Worm (Caenorhabditis elegans) whole organism, L4 larva: ENCODE data around the gene C34F11.1.

ENCODE experiments used
- D1046.2 ChIP-seq: fragments of 200-800 bp; sonication (Bioruptor generic); IDR thresholded peaks from 2 replicates; pipeline ENCODE4 v1.3.6; 2022; ENCODE audit warnings: missing genetic modification characterization, missing compliant biosample characterization
- F10B5.3 ChIP-seq: sonication (generic microtip); optimal IDR thresholded peaks from 2 replicates; lab custom pipeline; 2016; ENCODE audit warnings: mild to moderate bottlenecking, missing genetic modification characterization, missing compliant biosample characterization
- F26F4.8 ChIP-seq: fragments of 200-800 bp; sonication (Bioruptor generic); conservative IDR thresholded peaks from 2 replicates; pipeline ENCODE4 v1.3.6; 2022; ENCODE audit warnings: missing genetic modification characterization, missing compliant biosample characterization
- F44E2.7 ChIP-seq: fragments of 200-800 bp; sonication (Bioruptor generic); IDR thresholded peaks from 2 replicates; pipeline ENCODE4 v2.1.2; 2022; ENCODE audit warnings: missing genetic modification characterization, missing compliant biosample characterization
- F49E8.2 ChIP-seq: sonication (generic microtip); optimal IDR thresholded peaks from 2 replicates; lab custom pipeline; 2016; ENCODE audit warnings: missing compliant biosample characterization, mild to moderate bottlenecking, missing genetic modification characterization, borderline replicate concordance
- Y48G9A.11 ChIP-seq: fragments of 200-800 bp; sonication (Bioruptor generic); IDR thresholded peaks from 2 replicates; pipeline ENCODE4 v1.3.6; 2022; ENCODE audit warnings: missing genetic modification reagents, missing genetic modification characterization, missing compliant biosample characterization
- Y5F2A.4 ChIP-seq: fragments of 200-800 bp; sonication (Bioruptor generic); optimal IDR thresholded peaks from 2 replicates; lab custom pipeline; 2018; ENCODE audit warnings: mild to moderate bottlenecking, missing genetic modification characterization, missing compliant biosample characterization
- Y75B8A.6 ChIP-seq: fragments of 200-800 bp; sonication (Bioruptor generic); IDR thresholded peaks from 2 replicates; pipeline ENCODE4 v1.3.6; 2022; ENCODE audit warnings: missing genetic modification reagents, missing genetic modification characterization, missing compliant biosample characterization
- ZK337.2 ChIP-seq: fragments of 200-800 bp; sonication (Bioruptor generic); IDR thresholded peaks from 2 replicates; pipeline ENCODE4 v1.3.6; 2022; ENCODE audit warnings: missing genetic modification reagents, missing genetic modification characterization, missing compliant biosample characterization
- ama-1 ChIP-seq: fragments of 150-350 bp; optimal IDR thresholded peaks from 2 replicates; lab custom pipeline; 2014; ENCODE audit warnings: inconsistent platforms, mixed read lengths
- ceh-20 ChIP-seq: fragments of 200-800 bp; sonication (Bioruptor generic); IDR thresholded peaks from 2 replicates; pipeline ENCODE4 v1.3.6; 2022; ENCODE audit warnings: missing genetic modification reagents, missing genetic modification characterization, missing compliant biosample characterization
- ceh-32 ChIP-seq: sonication (generic microtip); optimal IDR thresholded peaks from 2 replicates; lab custom pipeline; 2016; ENCODE audit warnings: mild to moderate bottlenecking, missing genetic modification characterization, missing compliant biosample characterization; ENCODE audit not compliant: poor library complexity
- ceh-44 ChIP-seq: fragments of 200-800 bp; sonication (Bioruptor generic); IDR thresholded peaks from 2 replicates; pipeline ENCODE4 v1.3.6; 2022; ENCODE audit warnings: missing genetic modification reagents, missing genetic modification characterization, missing compliant biosample characterization
- ctbp-1 ChIP-seq: fragments of 200-800 bp; sonication (Bioruptor generic); IDR thresholded peaks from 2 replicates; pipeline ENCODE4 v1.3.6; 2022; ENCODE audit warnings: missing genetic modification reagents, missing genetic modification characterization, missing compliant biosample characterization
- daf-16 ChIP-seq, 3 experiments: sonication (generic microtip); optimal IDR thresholded peaks; 2 replicates each; lab custom pipeline; 2016 to 2017; ENCODE audit warnings: missing genetic modification characterization in 3 of 3, missing genetic modification reagents in 3 of 3, mild to moderate bottlenecking in 2 of 3, missing compliant biosample characterization in 2 of 3, missing biosample characterization in 1 of 3, moderate library complexity in 1 of 3
- daf-19 ChIP-seq: fragments of 200-800 bp; sonication (Bioruptor generic); conservative IDR thresholded peaks from 2 replicates; pipeline ENCODE4 v1.3.6; 2022; ENCODE audit warnings: missing genetic modification characterization, missing compliant biosample characterization
- dmd-8 ChIP-seq: fragments of 200-800 bp; sonication (Bioruptor generic); IDR thresholded peaks from 2 replicates; pipeline ENCODE4 v1.3.6; 2022; ENCODE audit warnings: missing genetic modification characterization, missing compliant biosample characterization
- dve-1 ChIP-seq: sonication (generic microtip); optimal IDR thresholded peaks from 2 replicates; lab custom pipeline; 2017; ENCODE audit warnings: antibody characterized with exemption, mild to moderate bottlenecking, missing genetic modification characterization, missing compliant biosample characterization; ENCODE audit not compliant: insufficient read depth
- egl-27 ChIP-seq: sonication (generic microtip); optimal IDR thresholded peaks from 3 replicates; lab custom pipeline; 2017; ENCODE audit warnings: missing biosample characterization, missing genetic modification reagents, missing genetic modification characterization
- fkh-10 ChIP-seq: fragments of 150-350 bp; optimal IDR thresholded peaks from 2 replicates; lab custom pipeline; 2014; ENCODE audit warnings: missing biosample characterization, missing genetic modification reagents, missing genetic modification characterization
- fos-1 ChIP-seq: fragments of 150-350 bp; optimal IDR thresholded peaks from 2 replicates; lab custom pipeline; 2014; ENCODE audit warnings: missing biosample characterization, missing genetic modification characterization
- gei-8 ChIP-seq: fragments of 200-800 bp; sonication (Bioruptor generic); optimal IDR thresholded peaks from 2 replicates; lab custom pipeline; 2018; ENCODE audit warnings: mild to moderate bottlenecking, missing genetic modification characterization, missing compliant biosample characterization
- hlh-30 ChIP-seq: sonication (generic microtip); optimal IDR thresholded peaks from 2 replicates; lab custom pipeline; 2017; ENCODE audit warnings: antibody characterized with exemption, mild to moderate bottlenecking, missing genetic modification characterization, missing compliant biosample characterization; ENCODE audit not compliant: insufficient read depth
- lim-7 ChIP-seq: fragments of 200-800 bp; sonication (Bioruptor generic); IDR thresholded peaks from 2 replicates; pipeline ENCODE4 v1.3.6; 2022; ENCODE audit warnings: missing genetic modification characterization, missing compliant biosample characterization
- lin-13 ChIP-seq: fragments of 150-350 bp; optimal IDR thresholded peaks from 2 replicates; lab custom pipeline; 2014; ENCODE audit warnings: missing biosample characterization, missing genetic modification reagents, missing genetic modification characterization
- lin-15B ChIP-seq: fragments of 150-350 bp; sonication (generic microtip); optimal IDR thresholded peaks from 3 replicates; lab custom pipeline; 2014; ENCODE audit warnings: missing biosample characterization, missing genetic modification characterization
- lin-39 ChIP-seq: fragments of 150-350 bp; optimal IDR thresholded peaks from 2 replicates; lab custom pipeline; 2014; ENCODE audit warnings: missing biosample characterization, missing genetic modification reagents, missing genetic modification characterization
- lir-3 ChIP-seq: sonication (generic microtip); optimal IDR thresholded peaks from 2 replicates; lab custom pipeline; 2016; ENCODE audit warnings: mild to moderate bottlenecking, missing genetic modification characterization, missing compliant biosample characterization
- lsy-2 ChIP-seq, 2 experiments: fragments of 150-350 bp in 1 of 2; sonication (generic microtip) in 1 of 2; optimal IDR thresholded peaks; 2 replicates each; lab custom pipeline; 2014 to 2017; ENCODE audit warnings: missing biosample characterization in 2 of 2, missing genetic modification characterization in 2 of 2
- madf-9 ChIP-seq: fragments of 200-800 bp; sonication (Bioruptor generic); conservative IDR thresholded peaks from 2 replicates; pipeline ENCODE4 v1.3.6; 2022; ENCODE audit warnings: missing genetic modification reagents, missing genetic modification characterization, missing compliant biosample characterization
- mxl-2 ChIP-seq: fragments of 200-800 bp; sonication (Bioruptor generic); conservative IDR thresholded peaks from 2 replicates; pipeline ENCODE4 v1.3.6; 2022; ENCODE audit warnings: missing genetic modification reagents, missing genetic modification characterization, missing compliant biosample characterization
- mxl-3 ChIP-seq: fragments of 200-800 bp; sonication (Bioruptor generic); optimal IDR thresholded peaks from 2 replicates; lab custom pipeline; 2018; ENCODE audit warnings: mild to moderate bottlenecking, missing genetic modification characterization, missing compliant biosample characterization
- nhr-102 ChIP-seq: sonication (generic microtip); optimal IDR thresholded peaks from 2 replicates; lab custom pipeline; 2016; ENCODE audit warnings: mild to moderate bottlenecking, missing genetic modification characterization, moderate library complexity, missing compliant biosample characterization
- nhr-111 ChIP-seq: fragments of 200-800 bp; sonication (Bioruptor generic); optimal IDR thresholded peaks from 2 replicates; lab custom pipeline; 2018; ENCODE audit warnings: mild to moderate bottlenecking, missing genetic modification characterization, missing compliant biosample characterization
- nhr-237 ChIP-seq: sonication (generic microtip); optimal IDR thresholded peaks from 2 replicates; lab custom pipeline; 2017; ENCODE audit warnings: missing biosample characterization, missing genetic modification characterization
- nhr-28 ChIP-seq: fragments of 150-350 bp; optimal IDR thresholded peaks from 2 replicates; lab custom pipeline; 2014; ENCODE audit warnings: missing biosample characterization, missing genetic modification characterization
- nhr-42 ChIP-seq: fragments of 200-800 bp; sonication (Bioruptor generic); IDR thresholded peaks from 2 replicates; pipeline ENCODE4 v1.3.6; 2022; ENCODE audit warnings: missing genetic modification characterization, missing compliant biosample characterization
- nhr-6 ChIP-seq: fragments of 150-350 bp; optimal IDR thresholded peaks from 2 replicates; lab custom pipeline; 2014; ENCODE audit warnings: missing biosample characterization, missing genetic modification characterization
- nhr-76 ChIP-seq: fragments of 150-350 bp; optimal IDR thresholded peaks from 2 replicates; lab custom pipeline; 2014; ENCODE audit warnings: missing biosample characterization, missing genetic modification characterization
- nhr-77 ChIP-seq: fragments of 150-350 bp; optimal IDR thresholded peaks from 2 replicates; lab custom pipeline; 2014; ENCODE audit warnings: missing biosample characterization, missing genetic modification characterization
- pqm-1 ChIP-seq: sonication (generic microtip); optimal IDR thresholded peaks from 2 replicates; lab custom pipeline; 2017; ENCODE audit warnings: missing biosample characterization, missing genetic modification characterization
- rbr-2 ChIP-seq: sonication (generic microtip); optimal IDR thresholded peaks from 2 replicates; lab custom pipeline; 2016; ENCODE audit warnings: missing genotype, missing genetic modification characterization, missing compliant biosample characterization
- saeg-2 ChIP-seq: fragments of 200-800 bp; sonication (Bioruptor generic); IDR thresholded peaks from 2 replicates; pipeline ENCODE4 v1.3.6; 2022; ENCODE audit warnings: missing genetic modification reagents, missing genetic modification characterization, missing compliant biosample characterization
- skn-1 ChIP-seq: fragments of 150-350 bp; optimal IDR thresholded peaks from 2 replicates; lab custom pipeline; 2014; ENCODE audit warnings: missing biosample characterization, missing genetic modification characterization
- snpc-1.2 ChIP-seq: fragments of 200-800 bp; sonication (Bioruptor generic); IDR thresholded peaks from 2 replicates; pipeline ENCODE4 v1.3.6; 2022; ENCODE audit warnings: missing genetic modification reagents, missing genetic modification characterization, missing compliant biosample characterization
- spr-1 ChIP-seq: sonication (generic microtip); optimal IDR thresholded peaks from 2 replicates; lab custom pipeline; 2016; ENCODE audit warnings: mild to moderate bottlenecking, missing genetic modification characterization, missing compliant biosample characterization
- tag-97 ChIP-seq: fragments of 200-800 bp; sonication (Bioruptor generic); IDR thresholded peaks from 2 replicates; pipeline ENCODE4 v1.3.6; 2022; ENCODE audit warnings: missing genetic modification characterization, missing compliant biosample characterization
- tra-1 ChIP-seq: fragments of 200-800 bp; sonication (Bioruptor generic); IDR thresholded peaks from 2 replicates; pipeline ENCODE4 v1.3.6; 2022; ENCODE audit warnings: missing genetic modification reagents, missing genetic modification characterization, missing compliant biosample characterization
- zag-1 ChIP-seq: fragments of 150-350 bp; optimal IDR thresholded peaks from 2 replicates; lab custom pipeline; 2014; ENCODE audit warnings: missing biosample characterization, missing genetic modification characterization
- zip-11 ChIP-seq: fragments of 200-800 bp; sonication (Bioruptor generic); IDR thresholded peaks from 2 replicates; pipeline ENCODE4 v1.3.6; 2022; ENCODE audit warnings: missing genetic modification characterization, missing compliant biosample characterization

The C34F11.1 gene

ce11 chrII:5181497-5181896 is 31.3 kb upstream of the C34F11.1 start (continued):
- TF ChIP-seq mxl-3 (GFP tag; lab: Kevin White, UChicago) (peak; percentile 89), nhr-76 (tag; lab: Kevin White, UChicago) (no peak), D1046.2 (GFP tag; lab: Robert Waterston, UW) (0 out of 2 replicates have a peak, but pooled peaks have one; percentile 4), nhr-6 (no peak), Y75B8A.6 (no peak)

DNA sequence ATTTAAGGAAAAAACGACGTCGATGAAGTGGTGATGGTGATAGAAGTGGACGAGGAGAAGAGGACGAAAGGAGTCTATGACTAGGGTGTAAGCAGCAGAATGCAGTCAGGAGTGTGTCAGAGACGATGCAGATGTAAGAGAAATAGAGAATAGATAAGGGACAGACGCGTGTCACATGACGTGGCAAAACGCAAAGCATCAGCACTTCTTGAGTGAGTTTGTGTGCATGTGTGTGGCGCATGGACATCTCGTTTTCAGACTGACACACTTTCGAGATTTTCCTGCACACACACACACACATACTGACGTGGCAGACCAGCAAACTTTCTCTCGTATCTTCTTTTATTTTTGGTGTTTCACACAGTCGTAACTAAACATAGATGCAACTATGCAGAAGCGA is 30.3 kb upstream of the C34F11.1 start:
- no peak for TF ChIP-seq tag-97
- TF ChIP-seq hlh-30 (tag; lab: Kevin White, UChicago), result peak; percentile 98
- TF ChIP-seq lin-15B (tag; lab: Kevin White, UChicago), result no peak
- TF ChIP-seq daf-19 (GFP tag; lab: Robert Waterston, UW), result no peak
- TF ChIP-seq ceh-32 (tag; lab: Kevin White, UChicago), result no peak
- TF ChIP-seq Y5F2A.4 (GFP tag; lab: Kevin White, UChicago), result no peak
- TF ChIP-seq lin-13 (GFP tag; lab: Kevin White, UChicago), result no peak
- peak; percentile 49 for TF ChIP-seq rbr-2 (tag; lab: Kevin White, UChicago)
- no peak for TF ChIP-seq snpc-1.2 (GFP tag; lab: Robert Waterston, UW)
- no peak for TF ChIP-seq ZK337.2 (GFP tag; lab: Robert Waterston, UW)
- peak; percentile 57; the same call in 1 of the 2 replicates for TF ChIP-seq nhr-42 (GFP tag; lab: Robert Waterston, UW)
- no peak for TF ChIP-seq nhr-111 (GFP tag; lab: Kevin White, UChicago)
- TF ChIP-seq mxl-2 (GFP tag; lab: Robert Waterston, UW), result peak; percentile 57; the same call in 1 of the 2 replicates
- TF ChIP-seq zip-11 (GFP tag; lab: Robert Waterston, UW), result no peak
- no peak for TF ChIP-seq F26F4.8 (GFP tag; lab: Robert Waterston, UW)
- TF ChIP-seq F49E8.2 (tag; lab: Kevin White, UChicago), result no peak
- TF ChIP-seq gei-8 (GFP tag; lab: Kevin White, UChicago), result peak; percentile 28
- TF ChIP-seq ceh-20 (GFP tag; lab: Robert Waterston, UW), result peak; percentile 80; the same call in 1 of the 2 replicates
- no peak for TF ChIP-seq nhr-237
- no peak for TF ChIP-seq F44E2.7
- peak; percentile 7 for TF ChIP-seq ama-1 (lab: Kevin White, UChicago)
- TF ChIP-seq Y75B8A.6, result no peak
- no peak for TF ChIP-seq lir-3 (tag; lab: Kevin White, UChicago)
- TF ChIP-seq saeg-2 (GFP tag; lab: Robert Waterston, UW), result 0 out of 2 replicates have a peak, but pooled peaks have one; percentile 24
- TF ChIP-seq F10B5.3, result no peak
- no peak for TF ChIP-seq skn-1
- TF ChIP-seq tra-1, result peak; percentile 83
- TF ChIP-seq nhr-102 (tag; lab: Kevin White, UChicago), result peak; percentile 68
- no peak for TF ChIP-seq fkh-10 (GFP tag; lab: Kevin White, UChicago)
- TF ChIP-seq daf-16 (GFP tag; optimal IDR thresholded peaks at IDR 0.05; lab: Kevin White, UChicago), result peak in 1 of 2 experiments; percentile 65
- peak; percentile 87 for TF ChIP-seq daf-16 (tag; optimal IDR thresholded peaks at IDR 0.05; lab: Kevin White, UChicago)
- peak; percentile 81 for TF ChIP-seq nhr-28 (tag; lab: Kevin White, UChicago)
- peak; percentile 62 for TF ChIP-seq spr-1 (tag; lab: Kevin White, UChicago)
- TF ChIP-seq lin-39 (tag; lab: Kevin White, UChicago), result no peak
- TF ChIP-seq madf-9, result peak; percentile 55; the same call in 1 of the 2 replicates
- no peak for TF ChIP-seq dmd-8 (GFP tag; lab: Robert Waterston, UW)
- no peak for TF ChIP-seq lim-7
- TF ChIP-seq fos-1 (tag; lab: Kevin White, UChicago), result no peak
- no peak for TF ChIP-seq zag-1 (tag; lab: Kevin White, UChicago)
- TF ChIP-seq pqm-1 (tag; lab: Kevin White, UChicago), result peak; percentile 57
- no peak for TF ChIP-seq egl-27 (tag; lab: Kevin White, UChicago)
- TF ChIP-seq lsy-2 (tag; optimal IDR thresholded peaks at IDR 0.05; lab: Kevin White, UChicago), result peak; percentile 54 to 74
- TF ChIP-seq nhr-77 (tag; lab: Kevin White, UChicago), result peak; percentile 61
- TF ChIP-seq Y48G9A.11 (GFP tag; lab: Robert Waterston, UW), result no peak
- peak; percentile 78 for TF ChIP-seq dve-1 (tag; lab: Kevin White, UChicago)
- no peak for TF ChIP-seq ceh-44 (GFP tag; lab: Robert Waterston, UW)
- TF ChIP-seq ctbp-1, result peak; percentile 15; the same call in 1 of the 2 replicates
